Worm (Caenorhabditis elegans) whole organism, young adult: ENCODE data around the gene sru-7.

ENCODE experiments used
- B0336.3 ChIP-seq: fragments of 200-800 bp; sonication (Bioruptor generic); IDR thresholded peaks from 2 replicates; pipeline ENCODE4 v1.3.6; 2022; ENCODE audit warnings: missing genetic modification characterization, missing compliant biosample characterization
- C06A6.2 ChIP-seq: fragments of 200-800 bp; sonication (Bioruptor generic); conservative IDR thresholded peaks from 2 replicates; pipeline ENCODE4 v1.3.6; 2022; ENCODE audit warnings: missing genetic modification characterization, missing compliant biosample characterization
- F33H1.4 ChIP-seq: fragments of 200-800 bp; sonication (Bioruptor generic); IDR thresholded peaks from 2 replicates; pipeline ENCODE4 v1.3.6; 2022; ENCODE audit warnings: missing genetic modification reagents, missing genetic modification characterization, missing compliant biosample characterization
- F57A8.1 ChIP-seq: fragments of 200-800 bp; sonication (Bioruptor generic); optimal IDR thresholded peaks from 2 replicates; lab custom pipeline; 2018; ENCODE audit warnings: mild to moderate bottlenecking, missing genetic modification characterization, moderate library complexity, missing compliant biosample characterization
- T07F8.4 ChIP-seq: sonication (generic microtip); optimal IDR thresholded peaks from 2 replicates; lab custom pipeline; 2016; ENCODE audit warnings: mild to moderate bottlenecking, missing genetic modification characterization, moderate library complexity, missing compliant biosample characterization
- Y95B8A.8 ChIP-seq: fragments of 200-800 bp; sonication (Bioruptor generic); IDR thresholded peaks from 2 replicates; pipeline ENCODE4 v1.3.6; 2022; ENCODE audit warnings: missing genetic modification reagents, missing genetic modification characterization, missing compliant biosample characterization
- atf-7 ChIP-seq: sonication (generic microtip); optimal IDR thresholded peaks from 2 replicates; lab custom pipeline; 2017; ENCODE audit warnings: mild to moderate bottlenecking, missing genetic modification characterization, missing compliant biosample characterization
- attf-5 ChIP-seq: fragments of 200-800 bp; sonication (Bioruptor generic); optimal IDR thresholded peaks from 2 replicates; lab custom pipeline; 2018; ENCODE audit warnings: mild to moderate bottlenecking, missing genetic modification characterization, missing compliant biosample characterization
- bed-1 ChIP-seq: fragments of 200-800 bp; sonication (Bioruptor generic); IDR thresholded peaks from 2 replicates; pipeline ENCODE4 v1.3.6; 2022; ENCODE audit warnings: missing genetic modification reagents, missing genetic modification characterization, missing compliant biosample characterization
- cebp-1 ChIP-seq, 2 experiments: fragments of 200-800 bp in 1 of 2; sonication (Bioruptor generic) in 1 of 2; sonication (generic microtip) in 1 of 2; IDR thresholded peaks in 1 of 2; optimal IDR thresholded peaks in 1 of 2; 2 replicates each; pipeline versions ENCODE4 v1.3.6 to Lab custom; 2017 to 2022; ENCODE audit warnings: missing compliant biosample characterization in 2 of 2, missing genetic modification characterization in 2 of 2, mild to moderate bottlenecking in 1 of 2, missing genetic modification reagents in 1 of 2, moderate library complexity in 1 of 2
- ceh-58 ChIP-seq: fragments of 200-800 bp; sonication (Bioruptor generic); IDR thresholded peaks from 2 replicates; pipeline ENCODE4 v1.3.6; 2022; ENCODE audit warnings: missing genetic modification characterization, missing compliant biosample characterization
- chd-7 ChIP-seq: sonication (generic microtip); optimal IDR thresholded peaks from 2 replicates; lab custom pipeline; 2016; ENCODE audit warnings: mild to moderate bottlenecking, missing genetic modification characterization, moderate library complexity, missing compliant biosample characterization
- dox-1 ChIP-seq: fragments of 200-800 bp; sonication (Bioruptor generic); IDR thresholded peaks from 2 replicates; pipeline ENCODE4 v1.3.6; 2022; ENCODE audit warnings: missing genetic modification reagents, missing genetic modification characterization, missing compliant biosample characterization
- dpl-1 ChIP-seq: fragments of 150-350 bp; optimal IDR thresholded peaks from 2 replicates; lab custom pipeline; 2014; ENCODE audit warnings: missing biosample characterization, missing genetic modification reagents, missing genetic modification characterization
- efl-1 ChIP-seq: fragments of 150-350 bp; optimal IDR thresholded peaks from 2 replicates; lab custom pipeline; 2014; ENCODE audit warnings: missing biosample characterization, missing genetic modification reagents, missing genetic modification characterization
- egl-44 ChIP-seq: fragments of 200-800 bp; sonication (Bioruptor generic); IDR thresholded peaks from 2 replicates; pipeline ENCODE4 v1.3.6; 2022; ENCODE audit warnings: missing genetic modification reagents, missing genetic modification characterization, missing compliant biosample characterization
- ekl-4 ChIP-seq: fragments of 200-800 bp; sonication (Bioruptor generic); IDR thresholded peaks from 2 replicates; pipeline ENCODE4 v1.3.6; 2022; ENCODE audit warnings: missing genetic modification reagents, missing genetic modification characterization, missing compliant biosample characterization
- ets-4 ChIP-seq: fragments of 200-800 bp; sonication (Bioruptor generic); optimal IDR thresholded peaks from 2 replicates; lab custom pipeline; 2018; ENCODE audit warnings: mild to moderate bottlenecking, missing genetic modification characterization, missing compliant biosample characterization
- fkh-3 ChIP-seq: sonication (generic microtip); optimal IDR thresholded peaks from 2 replicates; lab custom pipeline; 2016; ENCODE audit warnings: mild to moderate bottlenecking, missing genetic modification characterization, missing compliant biosample characterization
- hlh-26 ChIP-seq: fragments of 200-800 bp; sonication (Bioruptor generic); conservative IDR thresholded peaks from 2 replicates; pipeline ENCODE4 v1.3.6; 2022; ENCODE audit warnings: missing genetic modification reagents, missing genetic modification characterization, missing compliant biosample characterization
- hmg-1.2 ChIP-seq: fragments of 200-800 bp; sonication (Bioruptor generic); IDR thresholded peaks from 2 replicates; pipeline ENCODE4 v1.3.6; 2022; ENCODE audit warnings: missing genetic modification reagents, missing genetic modification characterization, missing compliant biosample characterization
- hmg-20 ChIP-seq: fragments of 200-800 bp; sonication (Bioruptor generic); IDR thresholded peaks from 2 replicates; pipeline ENCODE4 v1.3.6; 2022; ENCODE audit warnings: missing genetic modification reagents, missing genetic modification characterization, missing compliant biosample characterization
- let-607 ChIP-seq, 2 experiments: fragments of 200-800 bp in 1 of 2; sonication (Bioruptor generic) in 1 of 2; sonication (generic microtip) in 1 of 2; optimal IDR thresholded peaks; 2 replicates each; lab custom pipeline; 2016 to 2018; ENCODE audit warnings: mild to moderate bottlenecking in 2 of 2, missing compliant biosample characterization in 2 of 2, missing genetic modification characterization in 2 of 2, moderate library complexity in 2 of 2, missing genotype in 1 of 2
- lin-40 ChIP-seq: sonication (generic microtip); optimal IDR thresholded peaks from 2 replicates; lab custom pipeline; 2016; ENCODE audit warnings: missing genetic modification characterization, mild to moderate bottlenecking, missing compliant biosample characterization, missing genotype, missing genetic modification reagents
- lin-54 ChIP-seq: fragments of 200-800 bp; sonication (Bioruptor generic); optimal IDR thresholded peaks from 2 replicates; lab custom pipeline; 2018; ENCODE audit warnings: mild to moderate bottlenecking, missing genetic modification characterization, missing compliant biosample characterization
- lir-1 ChIP-seq: fragments of 200-800 bp; sonication (Bioruptor generic); conservative IDR thresholded peaks from 2 replicates; pipeline ENCODE4 v1.3.6; 2022; ENCODE audit warnings: missing genetic modification reagents, missing genetic modification characterization, missing compliant biosample characterization
- lsy-27 ChIP-seq: sonication (generic microtip); optimal IDR thresholded peaks from 2 replicates; lab custom pipeline; 2017; ENCODE audit warnings: missing genetic modification characterization, mild to moderate bottlenecking, missing compliant biosample characterization, antibody characterized with exemption, missing genotype, borderline replicate concordance; ENCODE audit not compliant: insufficient read depth
- madf-3 ChIP-seq: fragments of 200-800 bp; sonication (Bioruptor generic); IDR thresholded peaks from 2 replicates; pipeline ENCODE4 v1.3.6; 2022; ENCODE audit warnings: missing genetic modification reagents, missing genetic modification characterization, missing compliant biosample characterization
- madf-6 ChIP-seq: fragments of 200-800 bp; sonication (Bioruptor generic); IDR thresholded peaks from 2 replicates; pipeline ENCODE4 v1.3.6; 2022; ENCODE audit warnings: missing genetic modification reagents, missing genetic modification characterization, missing compliant biosample characterization
- madf-8 ChIP-seq: fragments of 200-800 bp; sonication (Bioruptor generic); conservative IDR thresholded peaks from 2 replicates; pipeline ENCODE4 v1.3.6; 2022; ENCODE audit warnings: missing genetic modification reagents, missing genetic modification characterization, missing compliant biosample characterization
- nfyb-1 ChIP-seq: fragments of 200-800 bp; sonication (Bioruptor generic); IDR thresholded peaks from 2 replicates; pipeline ENCODE4 v1.3.6; 2022; ENCODE audit warnings: missing genetic modification reagents, missing genetic modification characterization, missing compliant biosample characterization
- nhr-120 ChIP-seq: fragments of 200-800 bp; sonication (Bioruptor generic); IDR thresholded peaks from 2 replicates; pipeline ENCODE4 v1.3.6; 2022; ENCODE audit warnings: missing genetic modification characterization, missing compliant biosample characterization
- nhr-80 ChIP-seq: sonication (generic microtip); optimal IDR thresholded peaks from 2 replicates; lab custom pipeline; 2016; ENCODE audit warnings: missing genetic modification characterization, missing compliant biosample characterization
- nhr-90 ChIP-seq: sonication (generic microtip); optimal IDR thresholded peaks from 2 replicates; lab custom pipeline; 2016; ENCODE audit warnings: missing genotype, mild to moderate bottlenecking, missing genetic modification characterization, missing compliant biosample characterization
- rcor-1 ChIP-seq: fragments of 200-800 bp; sonication (Bioruptor generic); IDR thresholded peaks from 2 replicates; pipeline ENCODE4 v1.3.6; 2022; ENCODE audit warnings: missing genetic modification reagents, missing genetic modification characterization, missing compliant biosample characterization
- rec-8 ChIP-seq, 2 experiments: sonication (generic microtip); optimal IDR thresholded peaks; 2 replicates each; lab custom pipeline; 2016; ENCODE audit warnings: mild to moderate bottlenecking in 2 of 2, missing genetic modification characterization in 2 of 2, missing genetic modification reagents in 2 of 2, missing genotype in 2 of 2, missing biosample characterization in 1 of 2, missing compliant biosample characterization in 1 of 2, moderate library complexity in 1 of 2
- snpc-3.4 ChIP-seq: sonication (generic microtip); optimal IDR thresholded peaks from 2 replicates; lab custom pipeline; 2017; ENCODE audit warnings: missing genetic modification characterization, mild to moderate bottlenecking, missing compliant biosample characterization, antibody characterized with exemption, moderate library complexity, missing genotype, missing genetic modification reagents
- somi-1 ChIP-seq: fragments of 200-800 bp; sonication (Bioruptor generic); optimal IDR thresholded peaks from 2 replicates; lab custom pipeline; 2018; ENCODE audit warnings: mild to moderate bottlenecking, missing genetic modification characterization, missing compliant biosample characterization
- tbp1 ChIP-seq: fragments of 200-800 bp; sonication (Bioruptor generic); optimal IDR thresholded peaks from 2 replicates; lab custom pipeline; 2018; ENCODE audit warnings: mild to moderate bottlenecking, missing genetic modification characterization, missing compliant biosample characterization
- tlf-1 ChIP-seq: fragments of 200-800 bp; sonication (Bioruptor generic); optimal IDR thresholded peaks from 2 replicates; lab custom pipeline; 2018; ENCODE audit warnings: mild to moderate bottlenecking, missing genetic modification characterization, missing compliant biosample characterization
- unc-62 ChIP-seq: fragments of 150-350 bp; optimal IDR thresholded peaks from 2 replicates; lab custom pipeline; 2014; ENCODE audit warnings: missing biosample characterization, missing genetic modification reagents, missing genetic modification characterization
- xnd-1 ChIP-seq: sonication (generic microtip); optimal IDR thresholded peaks from 2 replicates; lab custom pipeline; 2016; ENCODE audit warnings: missing genotype, missing genetic modification reagents, missing genetic modification characterization, missing compliant biosample characterization
- ztf-22 ChIP-seq: fragments of 200-800 bp; sonication (Bioruptor generic); optimal IDR thresholded peaks from 2 replicates; lab custom pipeline; 2018; ENCODE audit warnings: mild to moderate bottlenecking, missing genetic modification characterization, moderate library complexity, missing compliant biosample characterization
- ztf-26 ChIP-seq: sonication (generic microtip); optimal IDR thresholded peaks from 2 replicates; lab custom pipeline; 2017; ENCODE audit warnings: missing genetic modification characterization, missing compliant biosample characterization
- ztf-6 ChIP-seq: fragments of 200-800 bp; sonication (Bioruptor generic); IDR thresholded peaks from 2 replicates; pipeline ENCODE4 v1.3.6; 2022; ENCODE audit warnings: missing genetic modification reagents, missing genetic modification characterization, missing compliant biosample characterization

Gene sru-7

ce11 chrIV:8530042-8531027 is 38.0 kb downstream of the sru-7 start:
- TF ChIP-seq ztf-26 (tag; lab: Kevin White, UChicago) (peak; percentile 78), rcor-1 (GFP tag; lab: Robert Waterston, UW) (no peak), snpc-3.4 (tag; lab: Kevin White, UChicago) (no peak), ztf-6 (no peak), dpl-1 (GFP tag; lab: Kevin White, UChicago) (no peak), F33H1.4 (no peak), tbp1 (GFP tag; lab: Kevin White, UChicago) (peak; percentile 40), hmg-20 (no peak), lin-54 (peak; percentile 5), hmg-1.2 (GFP tag; lab: Robert Waterston, UW) (peak; percentile 62), rec-8 (tag; optimal IDR thresholded peaks at IDR 0.05; lab: Kevin White, UChicago) (no peak), lin-40 (tag; lab: Kevin White, UChicago) (peak; percentile 87), nhr-90 (tag; lab: Kevin White, UChicago) (peak; percentile 4), let-607 (tag; optimal IDR thresholded peaks at IDR 0.05; lab: Kevin White, UChicago) (peak; percentile 3 to 81), lsy-27 (tag; lab: Kevin White, UChicago) (no peak), tlf-1 (GFP tag; lab: Kevin White, UChicago) (peak; percentile 69), F57A8.1 (GFP tag; lab: Kevin White, UChicago) (no peak), ztf-22 (peak; percentile 93), xnd-1 (tag; lab: Kevin White, UChicago) (no peak), somi-1 (GFP tag; lab: Kevin White, UChicago) (peak; percentile 86), nfyb-1 (GFP tag; lab: Robert Waterston, UW) (0 out of 2 replicates have a peak, but pooled peaks have one; percentile 36), chd-7 (tag; lab: Kevin White, UChicago) (peak; percentile 70), madf-3 (GFP tag; lab: Robert Waterston, UW) (no peak), lir-1 (GFP tag; lab: Robert Waterston, UW) (0 out of 2 replicates have a peak, but pooled peaks have one; percentile 6), cebp-1 (GFP tag; IDR thresholded peaks at IDR 0.05; lab: Robert Waterston, UW) (no peak), cebp-1 (tag; optimal IDR thresholded peaks at IDR 0.05; lab: Kevin White, UChicago) (peak; percentile 62), T07F8.4 (tag; lab: Kevin White, UChicago) (no peak), efl-1 (GFP tag; lab: Kevin White, UChicago) (no peak), ets-4 (GFP tag; lab: Kevin White, UChicago) (peak; percentile 72), dox-1 (peak; percentile 66), bed-1 (no peak), fkh-3 (tag; lab: Kevin White, UChicago) (no peak), B0336.3 (peak; percentile 37; the same call in 1 of the 2 replicates), Y95B8A.8 (GFP tag; lab: Robert Waterston, UW) (0 out of 2 replicates have a peak, but pooled peaks have one; percentile 20), egl-44 (GFP tag; lab: Robert Waterston, UW) (peak; percentile 73; the same call in 1 of the 2 replicates), attf-5 (peak; percentile 20), ceh-58 (GFP tag; lab: Robert Waterston, UW) (no peak), nhr-120 (GFP tag; lab: Robert Waterston, UW) (no peak), madf-8 (GFP tag; lab: Robert Waterston, UW) (no peak), nhr-80 (peak; percentile 94), madf-6 (GFP tag; lab: Robert Waterston, UW) (no peak), atf-7 (tag; lab: Kevin White, UChicago) (peak; percentile 96), hlh-26 (GFP tag; lab: Robert Waterston, UW) (no peak), C06A6.2 (GFP tag; lab: Robert Waterston, UW) (peak; percentile 27; the same call in 1 of the 2 replicates), ekl-4 (GFP tag; lab: Robert Waterston, UW) (no peak), unc-62 (GFP tag; lab: Kevin White, UChicago) (peak; percentile 93)
